Worm (Caenorhabditis elegans): ENCODE measurements around the gene F46C5.9.

The F46C5.9 gene

DNA sequence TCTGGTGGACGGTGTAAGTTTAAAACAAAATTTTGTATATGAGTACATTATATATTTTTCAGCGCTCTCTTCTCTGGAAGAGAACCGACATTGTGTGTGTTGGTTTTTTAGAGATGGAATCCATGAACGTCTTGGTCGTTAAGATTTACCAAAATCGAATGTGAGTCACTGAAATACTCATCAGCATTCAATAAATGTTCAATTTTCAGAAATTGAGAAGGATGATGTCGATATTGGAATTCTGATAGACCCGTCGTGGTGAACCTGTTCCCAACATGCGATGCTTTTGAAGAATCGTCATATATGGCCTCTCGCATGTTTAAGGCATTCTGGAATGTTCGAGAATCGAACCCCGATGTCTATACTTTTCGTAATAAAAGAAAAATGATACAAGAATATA, 21.8 kb downstream of the F46C5.9 start:
- TF ChIP-seq ztf-29 (GFP tag; IDR thresholded peaks at IDR 0.05) = no peak
- TF ChIP-seq klf-2 (GFP tag; conservative IDR thresholded peaks at IDR 0.05) = no peak
- TF ChIP-seq ztf-23 (GFP tag; IDR thresholded peaks at IDR 0.05) = no peak
- TF ChIP-seq T22C8.4 (GFP tag; IDR thresholded peaks at IDR 0.05) = no peak
- TF ChIP-seq flt-1 (GFP tag; IDR thresholded peaks at IDR 0.05) = no peak
- TF ChIP-seq tab-1 (GFP tag; IDR thresholded peaks at IDR 0.05) = no peak
- no peak for TF ChIP-seq cog-1 (tag; optimal IDR thresholded peaks at IDR 0.05)
- TF ChIP-seq ref-1 (GFP tag; conservative IDR thresholded peaks at IDR 0.05) = no peak
- TF ChIP-seq med-1 (GFP tag; optimal IDR thresholded peaks at IDR 0.05; ENCODE audit: insufficient read depth) = no peak

DNA sequence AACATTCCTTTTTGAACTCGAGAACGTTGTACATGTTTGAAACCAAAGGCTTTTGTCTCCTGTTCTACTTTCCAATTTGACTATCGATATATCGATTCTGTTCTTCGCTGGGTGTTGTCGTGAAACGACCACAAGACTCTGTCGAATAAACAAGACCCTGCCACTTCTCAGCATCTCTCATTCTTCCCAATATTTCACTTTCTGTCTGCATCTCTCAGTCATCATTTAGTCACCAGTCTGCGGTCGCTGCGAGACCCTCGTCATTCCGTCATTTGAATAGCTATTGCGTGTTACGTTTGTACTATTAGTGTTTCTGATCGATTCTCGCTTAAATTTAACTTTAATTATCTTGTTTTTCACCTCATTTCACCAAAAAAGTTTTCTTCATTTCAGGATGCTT, 23.2 kb downstream of the F46C5.9 start:
- TF ChIP-seq ztf-23 (GFP tag; IDR thresholded peaks at IDR 0.05) = no peak
- TF ChIP-seq flt-1 (GFP tag; IDR thresholded peaks at IDR 0.05) = peak; percentile 58; the same call in 1 of the 2 replicates
- peak; percentile 95 for TF ChIP-seq cog-1 (tag; optimal IDR thresholded peaks at IDR 0.05)
- TF ChIP-seq T22C8.4 (GFP tag; IDR thresholded peaks at IDR 0.05) = peak; percentile 90

DNA sequence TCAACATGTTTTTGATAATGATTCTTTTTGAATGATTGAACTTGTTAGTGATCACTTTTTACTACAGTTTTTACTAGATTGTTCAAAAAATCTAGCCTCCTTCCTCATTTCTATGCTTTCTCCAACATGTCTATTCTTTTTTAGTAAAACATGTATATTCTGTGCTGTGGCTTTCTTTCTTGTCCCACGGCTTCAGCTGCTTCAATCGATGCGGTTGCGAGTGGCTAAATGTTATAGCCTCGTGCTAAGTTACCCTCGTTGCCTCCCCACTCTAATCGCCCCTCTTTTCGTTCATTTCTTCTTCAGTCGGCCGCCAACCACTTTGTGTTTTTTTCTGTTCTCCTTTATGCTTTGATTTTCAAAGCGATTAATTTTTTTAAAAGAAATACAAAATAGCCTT, 24.7 kb downstream of the F46C5.9 start:
- TF ChIP-seq T22C8.4 (GFP tag; IDR thresholded peaks at IDR 0.05) = no peak
- TF ChIP-seq ztf-23 (GFP tag; IDR thresholded peaks at IDR 0.05) = no peak
- no peak for TF ChIP-seq ztf-29 (GFP tag; IDR thresholded peaks at IDR 0.05)
- TF ChIP-seq cog-1 (tag; optimal IDR thresholded peaks at IDR 0.05) = no peak
- no peak for TF ChIP-seq ref-1 (GFP tag; conservative IDR thresholded peaks at IDR 0.05)
- TF ChIP-seq tab-1 (GFP tag; IDR thresholded peaks at IDR 0.05) = no peak
- TF ChIP-seq med-1 (GFP tag; optimal IDR thresholded peaks at IDR 0.05; ENCODE audit: insufficient read depth) = no peak
- TF ChIP-seq flt-1 (GFP tag; IDR thresholded peaks at IDR 0.05) = no peak
- TF ChIP-seq klf-2 (GFP tag; conservative IDR thresholded peaks at IDR 0.05) = no peak

DNA sequence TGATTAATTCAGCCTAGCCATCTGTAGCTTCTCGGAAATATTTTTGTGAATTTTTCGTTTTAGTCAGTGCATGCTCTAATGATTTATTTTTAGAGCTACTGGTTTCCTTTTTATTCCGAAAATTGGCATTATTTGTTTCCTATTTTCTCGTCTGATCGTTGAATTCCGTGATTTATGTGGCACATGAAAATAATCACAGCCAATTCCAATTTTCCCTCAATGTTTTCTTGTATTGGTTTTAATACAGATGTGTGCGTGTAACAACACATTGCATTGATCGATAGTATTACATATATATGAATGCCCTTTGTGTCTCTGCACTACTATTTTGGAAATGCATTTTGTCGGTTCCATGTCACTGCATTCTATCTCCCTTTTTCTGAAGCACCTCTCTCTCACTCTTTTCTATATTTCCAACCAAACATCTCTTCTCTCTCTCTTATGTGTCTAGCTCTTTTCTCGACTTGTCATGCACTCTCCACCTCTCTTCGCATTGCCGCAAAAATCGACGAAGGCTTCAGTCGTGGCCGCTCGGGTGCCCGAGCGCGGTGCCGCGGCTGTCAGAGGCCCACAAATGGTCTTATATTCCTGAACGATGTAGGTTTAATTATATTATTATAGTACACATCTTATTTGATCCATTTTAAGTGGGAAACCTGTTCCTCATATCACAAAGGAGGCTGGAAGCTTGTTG, 26.1 kb downstream of the F46C5.9 start:
- TF ChIP-seq T22C8.4 (GFP tag; IDR thresholded peaks at IDR 0.05) (no peak), med-1 (GFP tag; optimal IDR thresholded peaks at IDR 0.05; ENCODE audit: insufficient read depth) (no peak), flt-1 (GFP tag; IDR thresholded peaks at IDR 0.05) (no peak), ref-1 (GFP tag; conservative IDR thresholded peaks at IDR 0.05) (no peak), tab-1 (GFP tag; IDR thresholded peaks at IDR 0.05) (0 out of 2 replicates have a peak, but pooled peaks have one; percentile 11), ztf-23 (GFP tag; IDR thresholded peaks at IDR 0.05) (0 out of 2 replicates have a peak, but pooled peaks have one; percentile 46), klf-2 (GFP tag; conservative IDR thresholded peaks at IDR 0.05) (no peak), ztf-29 (GFP tag; IDR thresholded peaks at IDR 0.05) (no peak)

DNA sequence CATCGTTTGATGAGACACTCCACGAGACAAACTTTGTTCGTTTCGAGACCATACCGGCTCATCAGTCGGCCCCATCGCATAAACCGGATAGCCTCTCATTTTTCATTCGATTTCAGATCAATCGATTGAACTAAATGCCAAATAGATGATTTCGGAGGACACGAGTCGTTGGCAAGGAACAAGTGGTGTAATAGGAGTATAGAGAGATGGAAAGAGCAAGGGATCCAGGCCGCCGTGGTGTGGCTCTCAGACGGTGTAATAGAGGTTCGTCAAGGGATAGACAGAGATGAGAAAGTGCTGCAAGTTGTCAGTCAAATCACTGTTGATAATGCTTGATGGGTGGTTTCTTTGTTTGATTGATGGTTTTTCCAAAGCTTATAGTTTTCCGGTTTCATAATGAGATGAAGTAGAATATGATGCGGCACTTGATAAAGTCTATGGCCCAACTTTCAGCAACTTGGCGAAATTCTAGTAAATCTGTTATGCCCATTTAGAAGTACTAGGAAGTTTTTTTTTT, 27.0 kb downstream of the F46C5.9 start, which contains the start of gene sgn-1:
TSS of gene sgn-1 (minus strand) at position 220 of the 517 bp plus-strand sequence.
- no peak for TF ChIP-seq T22C8.4 (GFP tag; IDR thresholded peaks at IDR 0.05)
- TF ChIP-seq ztf-29 (GFP tag; IDR thresholded peaks at IDR 0.05) = no peak
- no peak for TF ChIP-seq tab-1 (GFP tag; IDR thresholded peaks at IDR 0.05)
- no peak for TF ChIP-seq ref-1 (GFP tag; conservative IDR thresholded peaks at IDR 0.05)
- TF ChIP-seq med-1 (GFP tag; optimal IDR thresholded peaks at IDR 0.05; ENCODE audit: insufficient read depth) = no peak
- TF ChIP-seq ztf-23 (GFP tag; IDR thresholded peaks at IDR 0.05) = no peak
- TF ChIP-seq klf-2 (GFP tag; conservative IDR thresholded peaks at IDR 0.05) = no peak
- no peak for TF ChIP-seq flt-1 (GFP tag; IDR thresholded peaks at IDR 0.05)

DNA sequence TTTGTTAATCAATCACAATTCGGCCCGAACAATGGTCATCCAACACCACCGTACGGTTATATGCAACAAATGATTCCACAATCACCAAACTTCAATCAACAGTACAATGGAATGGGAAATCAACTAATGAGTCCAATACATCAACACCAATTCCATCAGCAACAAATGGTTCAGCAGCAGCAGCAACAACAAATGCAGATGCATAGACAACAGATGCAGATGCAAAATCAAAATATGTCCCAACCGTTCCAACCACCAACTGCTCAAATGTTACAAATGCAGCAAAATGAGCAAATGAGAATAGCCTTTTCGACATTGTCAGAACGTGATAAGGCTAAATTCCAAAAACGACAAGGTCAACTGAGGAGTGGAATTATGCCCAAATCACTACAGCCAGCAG, 34.0 kb downstream of the F46C5.9 start:
- TF ChIP-seq ref-1 (GFP tag; conservative IDR thresholded peaks at IDR 0.05) (no peak), tab-1 (GFP tag; IDR thresholded peaks at IDR 0.05) (no peak), ztf-23 (GFP tag; IDR thresholded peaks at IDR 0.05) (no peak), ztf-29 (GFP tag; IDR thresholded peaks at IDR 0.05) (no peak), flt-1 (GFP tag; IDR thresholded peaks at IDR 0.05) (no peak), med-1 (GFP tag; optimal IDR thresholded peaks at IDR 0.05; ENCODE audit: insufficient read depth) (no peak), T22C8.4 (GFP tag; IDR thresholded peaks at IDR 0.05) (no peak), cog-1 (tag; optimal IDR thresholded peaks at IDR 0.05) (no peak), klf-2 (GFP tag; conservative IDR thresholded peaks at IDR 0.05) (no peak)

DNA sequence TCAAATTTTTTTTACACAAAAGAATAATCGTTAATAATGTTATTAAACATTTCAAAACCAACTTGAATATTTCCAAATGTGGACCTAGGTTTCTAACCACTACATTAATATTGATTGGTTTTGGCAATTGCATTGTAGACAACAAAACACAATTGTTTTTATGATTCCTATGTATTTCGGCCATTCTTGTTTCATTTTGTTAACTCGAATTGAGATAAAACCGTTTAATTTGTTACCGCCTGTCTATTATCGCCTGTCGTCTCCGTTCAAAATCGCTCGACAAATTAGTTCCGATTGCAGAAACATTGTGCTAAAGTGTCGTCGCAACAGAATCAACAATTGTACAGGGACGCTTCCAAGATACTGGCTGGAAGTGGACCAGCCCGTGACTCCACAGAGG, 39.9 kb downstream of the F46C5.9 start, which contains the start of gene let-19:
TSS of gene let-19 (plus strand) at position 301 of the 400 bp plus-strand sequence.
- TF ChIP-seq flt-1 (GFP tag; IDR thresholded peaks at IDR 0.05) = no peak
- TF ChIP-seq ztf-23 (GFP tag; IDR thresholded peaks at IDR 0.05) = no peak
- no peak for TF ChIP-seq T22C8.4 (GFP tag; IDR thresholded peaks at IDR 0.05)
- no peak for TF ChIP-seq tab-1 (GFP tag; IDR thresholded peaks at IDR 0.05)
- no peak for TF ChIP-seq ztf-29 (GFP tag; IDR thresholded peaks at IDR 0.05)
- TF ChIP-seq klf-2 (GFP tag; conservative IDR thresholded peaks at IDR 0.05) = no peak

DNA sequence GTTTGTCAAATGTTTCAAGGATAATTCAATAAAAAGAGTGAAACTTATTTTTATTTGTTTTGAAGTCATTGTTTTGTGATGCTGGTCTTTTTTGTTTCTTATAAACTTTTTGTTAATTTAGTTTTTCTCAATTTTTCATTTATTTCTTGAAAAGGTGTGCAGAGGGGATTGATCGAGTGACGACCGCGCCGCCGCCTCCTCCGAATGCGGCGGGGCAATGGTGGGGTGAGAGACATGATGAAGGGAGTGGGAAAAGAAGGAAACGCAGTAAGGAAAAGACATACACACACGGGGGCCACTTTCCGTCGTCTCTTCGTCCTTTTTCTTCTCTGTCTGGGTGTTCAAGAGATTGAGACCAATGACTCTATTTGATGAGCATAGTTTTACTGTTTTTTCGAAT, 41.2 kb downstream of the F46C5.9 start:
- TF ChIP-seq ztf-23 (GFP tag; IDR thresholded peaks at IDR 0.05) (0 out of 2 replicates have a peak, but pooled peaks have one; percentile 40), flt-1 (GFP tag; IDR thresholded peaks at IDR 0.05) (no peak), ref-1 (GFP tag; conservative IDR thresholded peaks at IDR 0.05) (no peak)

DNA sequence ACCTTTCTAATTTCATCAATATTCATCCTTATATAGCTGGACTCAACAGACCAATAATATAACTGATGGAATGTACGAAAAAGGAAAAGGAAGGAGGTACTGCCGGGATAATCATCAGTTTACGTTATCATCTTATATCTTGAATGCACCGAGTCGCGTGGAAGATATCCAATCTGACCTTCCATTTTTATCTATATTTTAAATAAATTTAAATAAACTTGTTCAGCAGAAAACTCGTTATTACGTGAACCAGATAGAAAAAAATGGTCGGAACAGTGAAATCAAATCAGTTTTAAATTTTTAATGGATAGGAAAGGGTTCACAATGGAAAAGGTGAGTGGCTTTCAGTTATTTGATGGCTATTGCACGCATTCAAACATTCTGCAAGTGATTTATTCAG, 43.6 kb downstream of the F46C5.9 start, which contains the start of gene pah-1:
TSS of gene pah-1 (minus strand) at position 101 of the 400 bp plus-strand sequence.
- no peak for TF ChIP-seq cog-1 (tag; optimal IDR thresholded peaks at IDR 0.05)
- TF ChIP-seq ztf-29 (GFP tag; IDR thresholded peaks at IDR 0.05) = no peak
- TF ChIP-seq T22C8.4 (GFP tag; IDR thresholded peaks at IDR 0.05) = no peak
- no peak for TF ChIP-seq klf-2 (GFP tag; conservative IDR thresholded peaks at IDR 0.05)

DNA sequence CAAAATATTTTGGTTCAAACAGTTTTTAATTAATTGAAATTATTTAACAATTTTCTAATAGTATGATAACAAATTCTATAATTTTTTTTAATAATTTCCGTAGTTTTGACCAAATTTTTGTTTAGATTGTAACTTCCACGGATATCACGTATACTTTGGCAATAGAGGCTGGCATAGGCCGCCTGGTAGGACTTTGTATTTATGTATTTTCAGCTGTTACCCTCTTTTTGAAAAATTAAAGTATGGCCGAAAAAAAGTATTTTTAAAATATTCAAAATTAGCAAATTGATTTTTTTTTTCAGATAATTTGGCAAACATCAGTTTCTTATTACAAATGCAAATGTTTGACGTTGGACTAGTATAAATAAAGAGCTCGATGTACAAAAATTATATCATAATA, 44.1 kb downstream of the F46C5.9 start, which contains the start of the genes nsph-1.1 and K08F8.15:
TSS of gene nsph-1.1 (plus strand) at position 301 of the 400 bp plus-strand sequence.
TSS of gene K08F8.15 (plus strand) at position 335 of the 400 bp plus-strand sequence.
- TF ChIP-seq ref-1 (GFP tag; conservative IDR thresholded peaks at IDR 0.05) = no peak
- no peak for TF ChIP-seq klf-2 (GFP tag; conservative IDR thresholded peaks at IDR 0.05)
- no peak for TF ChIP-seq ztf-29 (GFP tag; IDR thresholded peaks at IDR 0.05)

Measured in whole organism, midembryonic.